Fruit fly (Drosophila melanogaster): ENCODE measurements around the gene fwe.

DNA sequence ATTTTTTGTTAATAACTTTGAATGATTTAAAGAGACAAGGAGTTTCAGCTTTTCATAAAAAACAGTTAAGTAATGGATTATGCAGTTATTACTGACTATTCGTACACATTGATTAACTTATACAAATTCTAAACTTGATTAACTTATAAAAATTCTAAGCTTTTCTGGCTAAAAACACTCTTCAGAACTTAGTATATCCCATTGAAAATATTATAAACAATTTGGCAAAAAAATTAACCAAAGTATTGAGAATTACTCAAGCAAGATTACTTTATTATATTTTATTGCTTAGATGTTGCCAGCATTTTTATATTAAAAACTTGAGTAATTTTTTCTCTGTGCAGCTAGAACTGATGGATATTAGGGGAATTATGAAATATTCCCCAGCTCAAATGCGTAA is 38.8 kb downstream of the fwe start:
- TF ChIP-seq lz (GFP tag; optimal IDR thresholded peaks at IDR 0.05) (no peak), OdsH (GFP tag; optimal IDR thresholded peaks at IDR 0.05) (no peak), Eip93F (GFP tag; optimal IDR thresholded peaks at IDR 0.05) (no peak), CG15336 (GFP tag; IDR thresholded peaks at IDR 0.05) (no peak), CG10669 (GFP tag; optimal IDR thresholded peaks at IDR 0.05) (no peak), CG8319 (GFP tag; optimal IDR thresholded peaks at IDR 0.05) (no peak), fd85E (GFP tag; optimal IDR thresholded peaks at IDR 0.05) (no peak), Smox (GFP tag; optimal IDR thresholded peaks at IDR 0.05) (no peak), Sox15 (GFP tag; optimal IDR thresholded peaks at IDR 0.05) (no peak), Blimp-1 (GFP tag; optimal IDR thresholded peaks at IDR 0.05) (no peak)

Measured in whole organism, prepupa.